Fruit fly (Drosophila melanogaster): ENCODE results near the gene Gbeta5.

The Gbeta5 gene

dm6 chrX:8145501-8146157, 6.4 kb downstream of the Gbeta5 start, which contains the start of the genes alpha-PheRS and CG2129 (continued):
- TF ChIP-seq CG9817 (tag; optimal IDR thresholded peaks at IDR 0.05), result peak; percentile 21
- no peak for TF ChIP-seq CG10543 (GFP tag; optimal IDR thresholded peaks at IDR 0.05)
- TF ChIP-seq Jarid2 (GFP tag; optimal IDR thresholded peaks at IDR 0.05), result no peak
- no peak for TF ChIP-seq crc (GFP tag; optimal IDR thresholded peaks at IDR 0.05)
- no peak for TF ChIP-seq CG15011 (GFP tag; optimal IDR thresholded peaks at IDR 0.05)
- no peak for TF ChIP-seq CG5180 (GFP tag; optimal IDR thresholded peaks at IDR 0.05)
- no peak for TF ChIP-seq CG12744 (GFP tag; optimal IDR thresholded peaks at IDR 0.05)
- no peak for TF ChIP-seq Bteb2 (GFP tag; optimal IDR thresholded peaks at IDR 0.05)
- peak; percentile 29 for TF ChIP-seq tin (GFP tag; optimal IDR thresholded peaks at IDR 0.05)
- TF ChIP-seq pho (GFP tag; optimal IDR thresholded peaks at IDR 0.05), result peak; percentile 23
- 0 out of 2 replicates have a peak, but pooled peaks have one; percentile 34 for TF ChIP-seq Ada2b (GFP tag; IDR thresholded peaks at IDR 0.05)
- peak; percentile 15 for TF ChIP-seq dmrt11E (tag; optimal IDR thresholded peaks at IDR 0.05)
- TF ChIP-seq CG14965 (GFP tag; optimal IDR thresholded peaks at IDR 0.05; ENCODE audit: borderline replicate concordance), result no peak
- TF ChIP-seq Sry-δ (GFP tag; optimal IDR thresholded peaks at IDR 0.05), result peak; percentile 10
- TF ChIP-seq mam (GFP tag; optimal IDR thresholded peaks at IDR 0.05), result no peak
- TF ChIP-seq ranshi (GFP tag; IDR thresholded peaks at IDR 0.05), result no peak
- TF ChIP-seq Neu2 (GFP tag; optimal IDR thresholded peaks at IDR 0.05; ENCODE audit: borderline replicate concordance), result no peak
- TF ChIP-seq CG11696 (GFP tag; IDR thresholded peaks at IDR 0.05), result no peak
- peak; percentile 84 for TF ChIP-seq CG2120 (GFP tag; optimal IDR thresholded peaks at IDR 0.05)
- no peak for TF ChIP-seq Gsc (GFP tag; IDR thresholded peaks at IDR 0.05)
- no peak for TF ChIP-seq vfl (GFP tag; optimal IDR thresholded peaks at IDR 0.05)
- no peak for TF ChIP-seq CG6175 (GFP tag; IDR thresholded peaks at IDR 0.05)
- TF ChIP-seq klu (GFP tag; IDR thresholded peaks at IDR 0.05), result no peak
- no peak for TF ChIP-seq CG13123 (GFP tag; optimal IDR thresholded peaks at IDR 0.05)
- no peak for TF ChIP-seq mirr (GFP tag; optimal IDR thresholded peaks at IDR 0.05)
- TF ChIP-seq YL-1 (GFP tag; optimal IDR thresholded peaks at IDR 0.05), result peak; percentile 64
- TF ChIP-seq sc (optimal IDR thresholded peaks at IDR 0.05), result no peak
- no peak for TF ChIP-seq sc (GFP tag; optimal IDR thresholded peaks at IDR 0.05)
- no peak for TF ChIP-seq Sox100B (GFP tag; optimal IDR thresholded peaks at IDR 0.05)
- TF ChIP-seq scrt (GFP tag; optimal IDR thresholded peaks at IDR 0.05), result no peak
- no peak for TF ChIP-seq CG17912 (GFP tag; optimal IDR thresholded peaks at IDR 0.05)
- TF ChIP-seq CG8290 (GFP tag; optimal IDR thresholded peaks at IDR 0.05), result no peak
- no peak for TF ChIP-seq CG8290 (tag; optimal IDR thresholded peaks at IDR 0.05)
- no peak for TF ChIP-seq Asciz (GFP tag; optimal IDR thresholded peaks at IDR 0.05)
- no peak for TF ChIP-seq CG31224 (GFP tag; IDR thresholded peaks at IDR 0.05)
- TF ChIP-seq Hr3 (GFP tag; optimal IDR thresholded peaks at IDR 0.05), result peak; percentile 1
- peak; percentile 3 for TF ChIP-seq CG12155 (GFP tag; optimal IDR thresholded peaks at IDR 0.05)
- TF ChIP-seq Dip2 (GFP tag; IDR thresholded peaks at IDR 0.05), result no peak
- TF ChIP-seq CG30403 (GFP tag; optimal IDR thresholded peaks at IDR 0.05), result peak; percentile 36
- TF ChIP-seq CTCF (GFP tag; optimal IDR thresholded peaks at IDR 0.05), result no peak
- TF ChIP-seq CG1603 (tag; optimal IDR thresholded peaks at IDR 0.05), result peak; percentile 11
- no peak for TF ChIP-seq CG11695 (GFP tag; IDR thresholded peaks at IDR 0.05)
- no peak for TF ChIP-seq cato (GFP tag; optimal IDR thresholded peaks at IDR 0.05; ENCODE audit: borderline replicate concordance)
- no peak for TF ChIP-seq Side (GFP tag; optimal IDR thresholded peaks at IDR 0.05)
- TF ChIP-seq CG12104 (GFP tag; optimal IDR thresholded peaks at IDR 0.05), result no peak
- TF ChIP-seq eve (GFP tag; optimal IDR thresholded peaks at IDR 0.05), result no peak
- no peak for TF ChIP-seq Ssrp (tag; optimal IDR thresholded peaks at IDR 0.05)
- no peak for TF ChIP-seq sima (GFP tag; optimal IDR thresholded peaks at IDR 0.05)
- TF ChIP-seq CG11456 (GFP tag; IDR thresholded peaks at IDR 0.05), result no peak
- peak; percentile 52 for TF ChIP-seq CG34376 (GFP tag; optimal IDR thresholded peaks at IDR 0.05)
- TF ChIP-seq CG11504 (tag; optimal IDR thresholded peaks at IDR 0.05), result no peak
- TF ChIP-seq MESR4 (GFP tag; optimal IDR thresholded peaks at IDR 0.05), result no peak

All from whole organism, embryonic.